Worm (Caenorhabditis elegans): ENCODE data around the gene Y102A11A.2.

Y102A11A.2 gene

DNA sequence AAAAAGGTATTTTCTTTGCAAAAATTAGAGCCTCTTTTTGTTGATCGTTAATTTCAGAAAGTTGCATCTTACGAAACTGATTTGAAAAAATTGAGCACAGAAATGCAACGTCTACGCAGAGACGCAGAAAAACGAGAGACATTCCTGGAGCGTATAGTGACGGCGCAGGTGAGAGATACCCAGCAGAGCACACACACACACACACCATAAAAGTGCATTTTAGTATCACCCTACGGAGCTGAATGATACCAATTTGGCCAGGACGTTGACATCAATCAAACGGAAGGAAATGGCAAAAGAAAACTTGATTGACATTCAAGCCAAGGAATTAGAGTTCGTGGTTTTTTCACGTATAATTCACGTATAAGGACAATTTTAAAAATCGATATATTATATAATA, 11.9 kb upstream of the Y102A11A.2 start:
- TF ChIP-seq T23F11.4 (GFP tag; optimal IDR thresholded peaks at IDR 0.05) (no peak), C08G9.2 (tag; optimal IDR thresholded peaks at IDR 0.05) (no peak), sdc-2 (tag; optimal IDR thresholded peaks at IDR 0.05) (no peak), che-1 (tag; optimal IDR thresholded peaks at IDR 0.05) (no peak), C38D4.7 (GFP tag; optimal IDR thresholded peaks at IDR 0.05) (no peak), fkh-10 (GFP tag; optimal IDR thresholded peaks at IDR 0.05) (no peak), gmeb-2 (tag; optimal IDR thresholded peaks at IDR 0.05) (no peak), tbx-2 (tag; optimal IDR thresholded peaks at IDR 0.05) (no peak), unc-3 (GFP tag; conservative IDR thresholded peaks at IDR 0.05) (no peak), unc-3 (tag; optimal IDR thresholded peaks at IDR 0.05) (no peak), elt-2 (tag; optimal IDR thresholded peaks at IDR 0.05) (no peak), eyg-1 (tag; optimal IDR thresholded peaks at IDR 0.05) (no peak), rnt-1 (tag; optimal IDR thresholded peaks at IDR 0.05) (no peak)

DNA sequence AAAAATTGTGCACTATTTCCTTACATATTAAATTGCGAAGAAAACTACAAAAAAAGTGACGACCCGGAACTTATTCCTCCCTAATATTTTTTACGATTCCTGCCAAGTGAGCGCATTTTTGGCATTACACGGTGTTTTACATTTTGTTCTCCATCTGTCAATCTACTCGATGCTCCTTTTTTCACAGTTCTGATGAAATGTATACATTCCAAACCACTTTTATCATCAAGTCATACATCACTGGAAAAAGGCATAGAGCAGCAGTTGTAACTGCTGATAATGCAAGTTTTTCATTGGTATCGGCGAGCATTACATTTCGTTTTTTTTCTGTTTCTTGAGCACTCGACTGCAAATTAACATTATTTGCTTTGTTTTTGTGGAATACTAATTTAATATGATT, 8.2 kb upstream of the Y102A11A.2 start:
- TF ChIP-seq pros-1 (tag; optimal IDR thresholded peaks at IDR 0.05) (no peak), nfya-1 (tag; optimal IDR thresholded peaks at IDR 0.05) (no peak)

DNA sequence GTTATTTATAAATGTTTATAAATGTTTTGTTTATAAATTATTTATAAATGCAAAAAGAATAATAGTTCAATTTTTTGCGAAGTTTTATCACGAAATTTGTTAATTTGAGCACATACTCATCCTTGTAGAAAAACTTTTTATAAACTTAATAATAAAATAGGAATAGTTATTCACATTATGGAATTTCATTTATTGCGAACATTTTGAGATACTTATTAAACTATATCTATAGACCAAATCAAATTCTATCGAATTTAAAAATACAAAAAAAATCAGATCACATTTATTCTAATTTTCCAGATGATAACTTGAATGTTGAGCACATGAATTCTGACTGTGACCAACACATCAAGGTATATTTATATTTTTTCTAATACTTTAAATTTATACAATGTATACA, 7.6 kb upstream of the Y102A11A.2 start, which contains the start of gene Y102A11A.3:
Y102A11A.3 (plus strand) TSS at position 301 of the 400 bp plus-strand sequence.
- TF ChIP-seq sox-2 (GFP tag; IDR thresholded peaks at IDR 0.05) (no peak), fkh-10 (GFP tag; optimal IDR thresholded peaks at IDR 0.05) (no peak), sox-4 (tag; optimal IDR thresholded peaks at IDR 0.05) (no peak), ceh-31 (tag; optimal IDR thresholded peaks at IDR 0.05) (no peak), ceh-30 (tag; optimal IDR thresholded peaks at IDR 0.05) (no peak), rnt-1 (tag; optimal IDR thresholded peaks at IDR 0.05) (no peak), elt-2 (tag; optimal IDR thresholded peaks at IDR 0.05) (no peak), hlh-8 (tag; optimal IDR thresholded peaks at IDR 0.05) (no peak), fkh-6 (tag; optimal IDR thresholded peaks at IDR 0.05) (no peak), ceh-45 (GFP tag; IDR thresholded peaks at IDR 0.05) (no peak), ceh-22 (tag; optimal IDR thresholded peaks at IDR 0.05) (no peak), dmd-4 (tag; optimal IDR thresholded peaks at IDR 0.05; ENCODE audit: borderline replicate concordance) (no peak), pha-2 (tag; optimal IDR thresholded peaks at IDR 0.05) (no peak), unc-55 (GFP tag; optimal IDR thresholded peaks at IDR 0.05) (no peak)

DNA sequence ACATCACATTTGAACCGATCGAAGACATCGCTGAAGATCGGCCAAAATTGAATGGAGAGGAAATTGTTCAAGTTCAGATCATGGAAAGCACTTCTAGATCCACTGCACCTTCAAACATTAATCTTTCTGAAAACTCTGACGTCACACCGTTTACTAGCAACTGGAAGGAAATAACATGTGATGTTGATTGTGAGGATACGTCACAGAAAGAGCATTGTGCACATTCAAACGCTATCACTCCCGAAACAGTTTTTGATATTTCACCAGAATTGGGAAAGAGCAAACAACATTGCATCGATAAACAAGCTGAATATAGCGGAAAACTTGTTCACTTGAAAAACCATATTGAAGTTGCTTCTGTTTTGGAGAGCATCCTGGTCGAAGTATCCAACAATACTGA, 4.9 kb upstream of the Y102A11A.2 start:
- no peak for TF ChIP-seq ceh-48 (tag; optimal IDR thresholded peaks at IDR 0.05)
- TF ChIP-seq tbx-2 (tag; optimal IDR thresholded peaks at IDR 0.05), result no peak
- no peak for TF ChIP-seq ceh-45 (GFP tag; IDR thresholded peaks at IDR 0.05)
- TF ChIP-seq hlh-15 (tag; optimal IDR thresholded peaks at IDR 0.05), result no peak
- no peak for TF ChIP-seq F13H6.1 (tag; optimal IDR thresholded peaks at IDR 0.05)
- no peak for TF ChIP-seq che-1 (tag; optimal IDR thresholded peaks at IDR 0.05)
- TF ChIP-seq ceh-19 (GFP tag; optimal IDR thresholded peaks at IDR 0.05), result no peak
- no peak for TF ChIP-seq hlh-13 (GFP tag; optimal IDR thresholded peaks at IDR 0.05)
- no peak for TF ChIP-seq fkh-6 (tag; optimal IDR thresholded peaks at IDR 0.05)
- no peak for TF ChIP-seq fax-1 (tag; optimal IDR thresholded peaks at IDR 0.05)
- no peak for TF ChIP-seq ceh-24 (tag; optimal IDR thresholded peaks at IDR 0.05)
- TF ChIP-seq ceh-34 (tag; optimal IDR thresholded peaks at IDR 0.05), result no peak
- no peak for TF ChIP-seq sox-4 (tag; optimal IDR thresholded peaks at IDR 0.05)
- TF ChIP-seq syd-9 (tag; optimal IDR thresholded peaks at IDR 0.05), result no peak
- no peak for TF ChIP-seq pha-4 (tag; optimal IDR thresholded peaks at IDR 0.05)
- TF ChIP-seq nhr-232 (tag; optimal IDR thresholded peaks at IDR 0.05), result no peak
- no peak for TF ChIP-seq tbx-7 (tag; optimal IDR thresholded peaks at IDR 0.05)
- no peak for TF ChIP-seq nhr-11 (tag; optimal IDR thresholded peaks at IDR 0.05)

Measured in whole organism, late embryonic.